Worm (Caenorhabditis elegans): Measurements from ENCODE around the gene npr-18.

DNA sequence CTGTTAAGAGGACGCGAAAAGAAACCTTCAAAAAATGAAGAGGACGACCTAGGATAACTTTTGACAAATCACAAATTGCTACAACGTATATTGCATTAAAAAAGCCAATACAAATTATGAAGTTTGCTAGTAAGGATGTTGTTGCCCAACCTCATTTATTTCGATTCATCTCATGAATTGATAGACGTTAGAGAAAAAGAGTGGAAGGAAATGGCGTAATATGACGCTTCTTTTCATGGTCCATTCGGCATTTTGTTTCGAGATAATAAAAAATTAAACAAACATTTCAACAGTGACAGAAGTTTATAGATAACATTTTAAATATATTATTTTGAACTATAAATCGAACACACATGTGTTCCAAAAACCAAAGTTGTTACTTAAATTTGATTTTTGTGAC is 49.6 kb upstream of the npr-18 start:
- no peak for TF ChIP-seq dao-5 (tag; optimal IDR thresholded peaks at IDR 0.05)
- no peak for TF ChIP-seq W03F9.2 (tag; optimal IDR thresholded peaks at IDR 0.05)
- no peak for TF ChIP-seq him-1 (tag; optimal IDR thresholded peaks at IDR 0.05)
